Worm (Caenorhabditis elegans) whole organism, L2 larva: ENCODE data around the gene srbc-36.

Experiments
- C34F6.9 ChIP-seq: fragments of 150-350 bp; optimal IDR thresholded peaks from 2 replicates; lab custom pipeline; 2014; ENCODE audit warnings: missing biosample characterization, missing genetic modification characterization
- F13H6.1 ChIP-seq: sonication (generic microtip); optimal IDR thresholded peaks from 2 replicates; lab custom pipeline; 2016; ENCODE audit warnings: missing genetic modification characterization, missing compliant biosample characterization
- ZK546.5 ChIP-seq: sonication (generic microtip); optimal IDR thresholded peaks from 2 replicates; lab custom pipeline; 2017; ENCODE audit warnings: missing biosample characterization, missing genetic modification characterization
- aly-2 ChIP-seq: fragments of 150-350 bp; optimal IDR thresholded peaks from 2 replicates; lab custom pipeline; 2014; ENCODE audit warnings: missing biosample characterization, missing genetic modification characterization
- ceh-16 ChIP-seq: fragments of 150-350 bp; optimal IDR thresholded peaks from 2 replicates; lab custom pipeline; 2014; ENCODE audit warnings: missing biosample characterization, missing genetic modification characterization
- dmd-4 ChIP-seq: sonication (generic microtip); optimal IDR thresholded peaks from 2 replicates; lab custom pipeline; 2017; ENCODE audit warnings: missing biosample characterization, missing genetic modification characterization
- egl-27 ChIP-seq: sonication (generic microtip); optimal IDR thresholded peaks from 3 replicates; lab custom pipeline; 2017; ENCODE audit warnings: missing biosample characterization, missing genetic modification reagents, missing genetic modification characterization
- elt-1 ChIP-seq: fragments of 150-350 bp; optimal IDR thresholded peaks from 2 replicates; lab custom pipeline; 2014; ENCODE audit warnings: missing biosample characterization, missing genetic modification characterization
- elt-3 ChIP-seq: sonication (generic microtip); optimal IDR thresholded peaks from 2 replicates; lab custom pipeline; 2017; ENCODE audit warnings: missing biosample characterization, missing genetic modification characterization
- fos-1 ChIP-seq: fragments of 150-350 bp; optimal IDR thresholded peaks from 2 replicates; lab custom pipeline; 2014; ENCODE audit warnings: missing biosample characterization, missing genetic modification characterization
- gmeb-1 ChIP-seq: fragments of 150-350 bp; optimal IDR thresholded peaks from 2 replicates; lab custom pipeline; 2014; ENCODE audit warnings: missing biosample characterization, missing genetic modification characterization
- lin-11 ChIP-seq: fragments of 150-350 bp; sonication (generic microtip); optimal IDR thresholded peaks from 2 replicates; lab custom pipeline; 2014; ENCODE audit warnings: missing biosample characterization, missing genetic modification characterization, inconsistent platforms, mixed read lengths
- lin-13 ChIP-seq: fragments of 150-350 bp; optimal IDR thresholded peaks from 2 replicates; lab custom pipeline; 2014; ENCODE audit warnings: missing biosample characterization, missing genetic modification reagents, missing genetic modification characterization
- lin-39 ChIP-seq: fragments of 150-350 bp; optimal IDR thresholded peaks from 2 replicates; lab custom pipeline; 2014; ENCODE audit warnings: missing biosample characterization, missing genetic modification reagents, missing genetic modification characterization
- lsy-2 ChIP-seq, 2 experiments: fragments of 150-350 bp in 1 of 2; sonication (generic microtip) in 1 of 2; optimal IDR thresholded peaks; 2 replicates each; lab custom pipeline; 2014 to 2017; ENCODE audit warnings: missing biosample characterization in 2 of 2, missing genetic modification characterization in 2 of 2
- mbf-1 ChIP-seq: sonication (generic microtip); optimal IDR thresholded peaks from 2 replicates; lab custom pipeline; 2017; ENCODE audit warnings: missing biosample characterization, missing genetic modification characterization
- mdl-1 ChIP-seq, 2 experiments: fragments of 150-350 bp in 1 of 2; sonication (generic microtip) in 1 of 2; optimal IDR thresholded peaks; 2 replicates each; lab custom pipeline; 2017; ENCODE audit warnings: missing biosample characterization in 2 of 2, missing genetic modification characterization in 2 of 2
- nhr-10 ChIP-seq: sonication (generic microtip); optimal IDR thresholded peaks from 2 replicates; lab custom pipeline; 2017; ENCODE audit warnings: missing biosample characterization, missing genetic modification characterization
- nhr-11 ChIP-seq: fragments of 150-350 bp; optimal IDR thresholded peaks from 2 replicates; lab custom pipeline; 2014; ENCODE audit warnings: missing biosample characterization, missing genetic modification characterization
- nhr-12 ChIP-seq: fragments of 150-350 bp; optimal IDR thresholded peaks from 2 replicates; lab custom pipeline; 2014; ENCODE audit warnings: missing biosample characterization, missing genetic modification characterization
- nhr-129 ChIP-seq: fragments of 150-350 bp; optimal IDR thresholded peaks from 2 replicates; lab custom pipeline; 2014; ENCODE audit warnings: missing biosample characterization, missing genetic modification characterization
- nhr-21 ChIP-seq: fragments of 150-350 bp; optimal IDR thresholded peaks from 2 replicates; lab custom pipeline; 2014; ENCODE audit warnings: missing biosample characterization, missing genetic modification characterization
- nhr-237 ChIP-seq: fragments of 150-350 bp; optimal IDR thresholded peaks from 2 replicates; lab custom pipeline; 2014; ENCODE audit warnings: missing biosample characterization, missing genetic modification characterization
- nhr-25 ChIP-seq: fragments of 150-350 bp; sonication (generic microtip); optimal IDR thresholded peaks from 3 replicates; lab custom pipeline; 2014; ENCODE audit warnings: missing biosample characterization, missing genetic modification characterization
- nhr-6 ChIP-seq: fragments of 150-350 bp; optimal IDR thresholded peaks from 2 replicates; lab custom pipeline; 2014; ENCODE audit warnings: missing biosample characterization, missing genetic modification characterization
- nhr-77 ChIP-seq: fragments of 150-350 bp; optimal IDR thresholded peaks from 2 replicates; lab custom pipeline; 2014; ENCODE audit warnings: missing biosample characterization, missing genetic modification characterization
- sma-3 ChIP-seq: sonication (generic microtip); optimal IDR thresholded peaks from 2 replicates; lab custom pipeline; 2016; ENCODE audit warnings: missing genetic modification reagents, missing genetic modification characterization, missing compliant biosample characterization
- sma-9 ChIP-seq, 2 experiments: fragments of 150-350 bp in 1 of 2; sonication (generic microtip) in 1 of 2; optimal IDR thresholded peaks; 2 replicates each; lab custom pipeline; 2014 to 2016; ENCODE audit warnings: missing genetic modification characterization in 2 of 2, mild to moderate bottlenecking in 1 of 2, missing biosample characterization in 1 of 2, missing compliant biosample characterization in 1 of 2, missing genetic modification reagents in 1 of 2, moderate library complexity in 1 of 2
- unc-39 ChIP-seq: fragments of 150-350 bp; optimal IDR thresholded peaks from 2 replicates; lab custom pipeline; 2014; ENCODE audit warnings: missing biosample characterization, missing genetic modification characterization
- unc-55 ChIP-seq: fragments of 150-350 bp; sonication (generic microtip); optimal IDR thresholded peaks from 3 replicates; lab custom pipeline; 2014; ENCODE audit warnings: missing biosample characterization, missing genetic modification reagents, missing genetic modification characterization
- unc-62 ChIP-seq: fragments of 150-350 bp; optimal IDR thresholded peaks from 2 replicates; lab custom pipeline; 2014; ENCODE audit warnings: missing biosample characterization, missing genetic modification reagents, missing genetic modification characterization
- zag-1 ChIP-seq: fragments of 150-350 bp; optimal IDR thresholded peaks from 2 replicates; lab custom pipeline; 2014; ENCODE audit warnings: missing biosample characterization, missing genetic modification characterization
- ztf-1 ChIP-seq: fragments of 200-800 bp; sonication (Bioruptor generic); conservative IDR thresholded peaks from 2 replicates; pipeline ENCODE4 v1.3.6; 2022; ENCODE audit warnings: missing genetic modification characterization, missing compliant biosample characterization
- ztf-11 ChIP-seq: sonication (generic microtip); optimal IDR thresholded peaks from 2 replicates; lab custom pipeline; 2017; ENCODE audit warnings: missing biosample characterization, missing genetic modification characterization

srbc-36 gene

ce11 chrV:3490435-3490834, at the start of gene srbc-36:
srbc-36 (minus strand) TSS chrV:3490535.
- no peak for TF ChIP-seq nhr-129 (tag; lab: Kevin White, UChicago)
- TF ChIP-seq nhr-11, result no peak
- no peak for TF ChIP-seq fos-1 (tag; lab: Kevin White, UChicago)
- TF ChIP-seq nhr-12 (tag; lab: Kevin White, UChicago), result no peak
- TF ChIP-seq unc-39 (tag; lab: Kevin White, UChicago), result no peak
- no peak for TF ChIP-seq ztf-1 (GFP tag; lab: Robert Waterston, UW)
- no peak for TF ChIP-seq ztf-11
- no peak for TF ChIP-seq nhr-21 (tag; lab: Kevin White, UChicago)

DNA sequence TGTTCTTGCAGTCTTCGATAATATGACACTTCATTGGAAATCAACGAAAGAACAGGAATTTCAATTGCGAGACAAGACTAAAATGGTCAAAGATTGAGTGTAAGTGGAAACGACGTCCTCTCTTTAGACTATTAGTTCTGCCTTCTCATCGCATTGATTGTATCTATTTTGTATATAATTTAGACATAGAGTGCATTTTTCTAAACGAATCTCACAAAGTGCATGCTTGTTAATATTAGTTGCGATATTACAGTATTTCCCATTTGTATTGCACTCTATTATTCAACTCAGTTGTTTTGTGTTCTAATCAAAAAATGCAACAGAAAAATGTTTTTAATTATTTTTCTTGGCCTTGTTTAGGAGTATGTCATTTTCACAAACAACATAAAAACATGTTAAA, 48.0 kb upstream of the srbc-36 start, which contains the start of gene nhr-93:
Gene nhr-93, minus strand, starts transcription at position 101 of the 400 bp plus-strand sequence.
- TF ChIP-seq egl-27, result no peak
- no peak for TF ChIP-seq nhr-11
- no peak for TF ChIP-seq mbf-1 (tag; lab: Kevin White, UChicago)
- TF ChIP-seq ZK546.5 (tag; lab: Kevin White, UChicago), result no peak
- TF ChIP-seq nhr-237, result no peak
- TF ChIP-seq F13H6.1 (tag; lab: Kevin White, UChicago), result no peak
- TF ChIP-seq nhr-21 (tag; lab: Kevin White, UChicago), result no peak
- no peak for TF ChIP-seq ceh-16 (tag; lab: Kevin White, UChicago)
- no peak for TF ChIP-seq lsy-2 (tag; optimal IDR thresholded peaks at IDR 0.05; lab: Kevin White, UChicago)
- TF ChIP-seq nhr-6, result no peak
- TF ChIP-seq mdl-1 (tag; optimal IDR thresholded peaks at IDR 0.05; lab: Kevin White, UChicago), result no peak
- no peak for TF ChIP-seq unc-62 (GFP tag; lab: Kevin White, UChicago)
- no peak for TF ChIP-seq nhr-12 (tag; lab: Kevin White, UChicago)
- no peak for TF ChIP-seq lin-39 (tag; lab: Kevin White, UChicago)
- no peak for TF ChIP-seq lin-11

ce11 chrV:3535260-3535659, 44.9 kb upstream of the srbc-36 start, which contains the start of gene nhr-221:
nhr-221 (minus strand) TSS chrV:3535360.
- TF ChIP-seq nhr-237 (no peak), zag-1 (no peak), gmeb-1 (tag; lab: Kevin White, UChicago) (no peak), nhr-21 (tag; lab: Kevin White, UChicago) (no peak), C34F6.9 (no peak), lsy-2 (tag; optimal IDR thresholded peaks at IDR 0.05; lab: Kevin White, UChicago) (no peak), aly-2 (no peak), fos-1 (tag; lab: Kevin White, UChicago) (no peak), elt-1 (no peak), elt-3 (tag; lab: Kevin White, UChicago) (no peak), nhr-77 (tag; lab: Kevin White, UChicago) (no peak), F13H6.1 (tag; lab: Kevin White, UChicago) (no peak), lin-13 (GFP tag; lab: Kevin White, UChicago) (no peak), sma-9 (GFP tag; optimal IDR thresholded peaks at IDR 0.05; lab: Kevin White, UChicago) (no peak), sma-9 (tag; optimal IDR thresholded peaks at IDR 0.05; lab: Kevin White, UChicago) (no peak)

DNA sequence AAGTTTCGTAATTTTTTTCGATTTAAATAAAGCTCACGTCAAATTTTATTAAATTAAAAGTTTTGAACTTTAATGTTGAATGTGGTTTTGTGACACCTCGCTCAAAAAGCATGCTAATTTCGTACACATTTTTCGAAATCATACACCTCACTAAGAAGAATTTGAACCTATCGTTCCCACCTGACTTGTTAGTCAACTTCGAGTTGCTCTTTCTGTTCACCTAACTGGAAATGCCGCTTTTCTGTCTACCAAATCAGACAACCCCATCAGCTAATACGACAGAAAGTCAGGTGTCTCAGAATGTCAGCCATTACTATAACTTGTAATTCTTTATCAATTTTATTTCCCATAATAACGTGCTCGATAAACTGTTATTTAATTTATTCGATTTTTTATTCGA, 40.1 kb upstream of the srbc-36 start, which contains the start of gene srbc-66:
Gene srbc-66, plus strand, starts transcription at position 301 of the 400 bp plus-strand sequence.
- TF ChIP-seq nhr-77 (tag; lab: Kevin White, UChicago), result no peak

ce11 chrV:3526882-3527281, 36.5 kb upstream of the srbc-36 start, which contains the start of gene str-260:
str-260 (plus strand) TSS chrV:3527182.
- TF ChIP-seq F13H6.1 (tag; lab: Kevin White, UChicago) (no peak), dmd-4 (tag; lab: Kevin White, UChicago) (no peak)

DNA sequence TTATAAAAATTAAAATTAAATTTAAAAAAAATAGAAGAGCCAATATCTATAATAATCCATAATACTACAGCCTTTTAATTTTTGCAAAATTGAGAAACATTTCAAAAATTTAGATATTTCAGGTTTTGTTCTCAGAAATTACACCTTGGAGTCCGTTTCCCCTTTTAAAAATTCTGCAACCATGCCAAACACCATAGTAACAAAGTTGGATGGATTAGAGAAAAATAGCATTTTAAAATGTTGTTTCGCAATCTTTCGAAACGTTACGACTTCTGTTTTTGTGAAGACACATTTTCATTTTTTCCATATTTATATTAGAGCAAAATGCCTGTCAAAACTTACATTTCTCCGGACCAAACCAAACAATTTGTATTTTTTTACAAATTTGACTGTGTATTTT, 34.6 kb upstream of the srbc-36 start, which contains the start of gene T24A6.7:
Gene T24A6.7, plus strand, starts transcription at position 301 of the 400 bp plus-strand sequence.
- TF ChIP-seq unc-55 (no peak), F13H6.1 (tag; lab: Kevin White, UChicago) (no peak), sma-3 (no peak), lin-11 (no peak), lin-39 (tag; lab: Kevin White, UChicago) (no peak), nhr-25 (tag; lab: Kevin White, UChicago) (no peak), nhr-10 (tag; lab: Kevin White, UChicago) (no peak)
- TF ChIP-seq, all 48 proteins: peak for 0
